Fruit fly (Drosophila melanogaster): ENCODE results near the gene CG32547.

dm6 chrX:18404632-18405238, 74.6 kb downstream of the CG32547 start:
- TF ChIP-seq tna (GFP tag; IDR thresholded peaks at IDR 0.05; ENCODE audit: partially characterized antibody) (no peak), CG15269 (tag; optimal IDR thresholded peaks at IDR 0.05) (peak; percentile 12), bcd (GFP tag; optimal IDR thresholded peaks at IDR 0.05) (no peak), CG11398 (GFP tag; optimal IDR thresholded peaks at IDR 0.05) (peak; percentile 29), CG6175 (GFP tag; IDR thresholded peaks at IDR 0.05) (no peak), chm (GFP tag; IDR thresholded peaks at IDR 0.05) (no peak), CG32532 (GFP tag; IDR thresholded peaks at IDR 0.05) (no peak; the same call in 1 of the 2 replicates), CG30431 (GFP tag; optimal IDR thresholded peaks at IDR 0.05) (no peak), Atf6 (GFP tag; IDR thresholded peaks at IDR 0.05) (no peak), wor (GFP tag; IDR thresholded peaks at IDR 0.05) (no peak), ems (GFP tag; optimal IDR thresholded peaks at IDR 0.05) (no peak)

Measured in whole organism, embryonic.